Fruit fly (Drosophila melanogaster) whole organism, embryonic: ENCODE measurements around the gene CG10481.
A peak's percentile ranks its signal among the peaks of the same experiment; 100 is the strongest.

ENCODE experiments used
- Antp ChIP-seq: fragments of 200-800 bp; sonication (Bioruptor generic); optimal IDR thresholded peaks from 3 replicates; lab custom pipeline; 2016; ENCODE audit warnings: missing biosample characterization, missing genetic modification characterization
- CG11560 ChIP-seq: fragments of 200-800 bp; sonication (Bioruptor generic); IDR thresholded peaks from 3 replicates; pipeline ENCODE4 v1.3.6; 2022; ENCODE audit warnings: missing biosample characterization, missing genetic modification characterization
- CG11695 ChIP-seq: fragments of 200-800 bp; sonication (Bioruptor generic); IDR thresholded peaks from 3 replicates; pipeline ENCODE4 v1.3.6; 2022; ENCODE audit warnings: missing biosample characterization, missing genetic modification characterization
- CG12104 ChIP-seq: fragments of 200-800 bp; sonication (Bioruptor generic); optimal IDR thresholded peaks from 3 replicates; lab custom pipeline; 2016; ENCODE audit warnings: missing biosample characterization, missing genetic modification characterization
- CG14710 ChIP-seq: fragments of 200-800 bp; sonication (Bioruptor generic); optimal IDR thresholded peaks from 3 replicates; lab custom pipeline; 2019; ENCODE audit warnings: missing biosample characterization, mild to moderate bottlenecking, missing genetic modification characterization, moderate library complexity
- CG15269 ChIP-seq: fragments of 200-800 bp; sonication (Bioruptor generic); optimal IDR thresholded peaks from 2 replicates; lab custom pipeline; 2018; ENCODE audit warnings: missing biosample characterization, mild to moderate bottlenecking, missing genetic modification characterization, moderate library complexity
- CG15479 ChIP-seq: fragments of 200-800 bp; sonication (Bioruptor generic); optimal IDR thresholded peaks from 3 replicates; lab custom pipeline; 2019; ENCODE audit warnings: missing biosample characterization, mild to moderate bottlenecking, missing genetic modification characterization, moderate library complexity
- CG17186 ChIP-seq: fragments of 200-800 bp; sonication (Bioruptor generic); optimal IDR thresholded peaks from 3 replicates; lab custom pipeline; 2017; ENCODE audit warnings: missing biosample characterization, missing genetic modification reagents, missing genetic modification characterization
- CG1832 ChIP-seq: fragments of 200-800 bp; sonication (Bioruptor generic); optimal IDR thresholded peaks from 2 replicates; lab custom pipeline; 2017; ENCODE audit warnings: missing biosample characterization, mild to moderate bottlenecking, missing genetic modification characterization, inconsistent platforms
- CG18599 ChIP-seq: fragments of 200-800 bp; sonication (Bioruptor generic); optimal IDR thresholded peaks from 3 replicates; lab custom pipeline; 2017; ENCODE audit warnings: missing biosample characterization, missing genetic modification characterization, mild to moderate bottlenecking, moderate library complexity, missing genetic modification reagents
- CG18764 ChIP-seq: fragments of 200-800 bp; sonication (Bioruptor generic); optimal IDR thresholded peaks from 3 replicates; lab custom pipeline; 2016; ENCODE audit warnings: missing biosample characterization, missing genetic modification characterization
- CG2120 ChIP-seq: fragments of 200-800 bp; sonication (Bioruptor generic); optimal IDR thresholded peaks from 3 replicates; lab custom pipeline; 2016; ENCODE audit warnings: missing biosample characterization, missing genetic modification characterization
- CG4820 ChIP-seq: fragments of 200-800 bp; sonication (Bioruptor generic); optimal IDR thresholded peaks from 3 replicates; lab custom pipeline; 2016; ENCODE audit warnings: missing biosample characterization, missing genetic modification characterization
- CG6689 ChIP-seq: fragments of 200-800 bp; sonication (Bioruptor generic); IDR thresholded peaks from 2 replicates; pipeline ENCODE4 v1.3.6; 2022; ENCODE audit warnings: missing biosample characterization, missing genetic modification characterization
- CG9727 ChIP-seq: fragments of 200-800 bp; sonication (Bioruptor generic); optimal IDR thresholded peaks from 3 replicates; lab custom pipeline; 2017; ENCODE audit warnings: missing biosample characterization, mild to moderate bottlenecking, missing genetic modification characterization
- Dad ChIP-seq: fragments of 200-800 bp; sonication (Bioruptor generic); optimal IDR thresholded peaks from 3 replicates; lab custom pipeline; 2016; ENCODE audit warnings: missing biosample characterization, missing genetic modification characterization
- ERR ChIP-seq: fragments of 200-800 bp; sonication (Bioruptor generic); optimal IDR thresholded peaks from 2 replicates; lab custom pipeline; 2016; ENCODE audit warnings: missing biosample characterization, missing genetic modification characterization
- Fer3 ChIP-seq: fragments of 200-800 bp; sonication (Bioruptor generic); optimal IDR thresholded peaks from 2 replicates; lab custom pipeline; 2018; ENCODE audit warnings: missing biosample characterization, mild to moderate bottlenecking, missing genetic modification characterization, moderate library complexity
- Gug ChIP-seq: fragments of 200-800 bp; sonication (Bioruptor generic); IDR thresholded peaks from 4 replicates; pipeline ENCODE4 v1.3.6; 2022; ENCODE audit warnings: missing biosample characterization, missing genetic modification characterization
- H15 ChIP-seq: fragments of 200-800 bp; sonication (Bioruptor generic); IDR thresholded peaks from 3 replicates; pipeline ENCODE4 v1.3.6; 2022; ENCODE audit warnings: missing biosample characterization, missing genetic modification characterization
- H2.0 ChIP-seq: fragments of 200-800 bp; sonication (Bioruptor generic); IDR thresholded peaks from 2 replicates; pipeline ENCODE4 v1.3.6; 2022; ENCODE audit warnings: missing biosample characterization, missing genetic modification characterization
- HLH54F ChIP-seq: fragments of 200-800 bp; sonication (Bioruptor generic); optimal IDR thresholded peaks from 3 replicates; lab custom pipeline; 2016; ENCODE audit warnings: missing biosample characterization, missing genetic modification characterization
- Hmr ChIP-seq: fragments of 200-800 bp; sonication (Bioruptor generic); optimal IDR thresholded peaks from 3 replicates; lab custom pipeline; 2017; ENCODE audit warnings: mild to moderate bottlenecking, missing biosample characterization, missing genetic modification reagents, missing genetic modification characterization
- Jarid2 ChIP-seq: fragments of 200-800 bp; sonication (Bioruptor generic); optimal IDR thresholded peaks from 3 replicates; lab custom pipeline; 2017; ENCODE audit warnings: mild to moderate bottlenecking, missing biosample characterization, missing genetic modification reagents, missing genetic modification characterization
- NC2β ChIP-seq: fragments of 200-800 bp; sonication (Bioruptor generic); optimal IDR thresholded peaks from 2 replicates; lab custom pipeline; 2016; ENCODE audit warnings: missing biosample characterization, missing genetic modification characterization
- Rfx ChIP-seq: fragments of 200-800 bp; sonication (Bioruptor generic); IDR thresholded peaks from 2 replicates; pipeline ENCODE4 v1.3.6; 2022; ENCODE audit warnings: missing biosample characterization, missing genetic modification characterization
- Trl ChIP-seq, 3 experiments: fragments of >200 bp in 2 of 3; fragments of 200-800 bp in 1 of 3; sonication (Bioruptor generic) in 1 of 3; optimal IDR thresholded peaks; 2 replicates in 1 of 3; 3 replicates in 2 of 3; lab custom pipeline; 2016 to 2017; ENCODE audit warnings: missing biosample characterization in 1 of 3, missing genetic modification characterization in 1 of 3
- ac ChIP-seq: fragments of 200-800 bp; sonication (Bioruptor generic); optimal IDR thresholded peaks from 3 replicates; lab custom pipeline; 2017; ENCODE audit warnings: missing biosample characterization, mild to moderate bottlenecking, missing genetic modification characterization
- ash1 ChIP-seq: fragments of 200-800 bp; sonication (Bioruptor generic); optimal IDR thresholded peaks from 2 replicates; lab custom pipeline; 2018; ENCODE audit warnings: missing biosample characterization, mild to moderate bottlenecking, missing genetic modification characterization
- az2 ChIP-seq: fragments of 200-800 bp; sonication (Bioruptor generic); optimal IDR thresholded peaks from 3 replicates; lab custom pipeline; 2016; ENCODE audit warnings: missing biosample characterization, missing genetic modification characterization
- bbx ChIP-seq: fragments of 200-800 bp; sonication (Bioruptor generic); IDR thresholded peaks from 2 replicates; pipeline ENCODE4 v1.3.6; 2022; ENCODE audit warnings: missing biosample characterization, missing genetic modification characterization; ENCODE audit not compliant: partially characterized antibody
- cg ChIP-seq: fragments of 200-800 bp; sonication (Bioruptor generic); optimal IDR thresholded peaks from 3 replicates; lab custom pipeline; 2019; ENCODE audit warnings: missing biosample characterization, mild to moderate bottlenecking, missing genetic modification characterization, moderate library complexity
- crp ChIP-seq, 2 experiments: fragments of 200-800 bp; sonication (Bioruptor generic); optimal IDR thresholded peaks; 2 replicates in 1 of 2; 3 replicates in 1 of 2; lab custom pipeline; 2017; ENCODE audit warnings: missing biosample characterization in 2 of 2, missing genetic modification characterization in 2 of 2, mild to moderate bottlenecking in 1 of 2, moderate library complexity in 1 of 2
- eve ChIP-seq, 2 experiments: fragments of >200 bp; optimal IDR thresholded peaks; 2 replicates each; lab custom pipeline; 2017; ENCODE audit warnings: missing biosample characterization in 2 of 2, missing genetic modification characterization in 2 of 2
- gce ChIP-seq: fragments of 200-800 bp; sonication (Bioruptor generic); IDR thresholded peaks from 3 replicates; pipeline ENCODE4 v1.3.6; 2022; ENCODE audit warnings: missing biosample characterization, missing genetic modification characterization
- grau ChIP-seq: fragments of 200-800 bp; optimal IDR thresholded peaks from 3 replicates; lab custom pipeline; 2019; ENCODE audit warnings: missing biosample characterization, mild to moderate bottlenecking, missing genetic modification characterization, moderate library complexity
- insv ChIP-seq, 2 experiments: fragments of 200-800 bp; sonication (Bioruptor generic); optimal IDR thresholded peaks; 3 replicates each; lab custom pipeline; 2016 to 2018; ENCODE audit warnings: missing biosample characterization in 2 of 2, missing genetic modification characterization in 2 of 2
- nerfin-2 ChIP-seq: fragments of 200-800 bp; sonication (Bioruptor generic); IDR thresholded peaks from 2 replicates; pipeline ENCODE4 v1.3.6; 2022; ENCODE audit warnings: missing biosample characterization, missing genetic modification characterization; ENCODE audit not compliant: partially characterized antibody
- otp ChIP-seq: fragments of 200-800 bp; sonication (Bioruptor generic); IDR thresholded peaks from 3 replicates; pipeline ENCODE4, ENCODE4 v1.3.6; 2022; ENCODE audit warnings: missing biosample characterization, missing genetic modification characterization
- pan ChIP-seq, 4 experiments: fragments of >200 bp in 3 of 4; fragments of 200-800 bp in 1 of 4; sonication (Bioruptor generic) in 1 of 4; optimal IDR thresholded peaks in 3 of 4; IDR thresholded peaks in 1 of 4; 2 replicates each; pipeline versions ENCODE4 v1.3.6 to Lab custom; 2017 to 2022; ENCODE audit warnings: missing biosample characterization in 2 of 4, missing genetic modification characterization in 2 of 4, mixed read lengths in 1 of 4
- pnt ChIP-seq: fragments of 200-800 bp; sonication (Bioruptor generic); optimal IDR thresholded peaks from 3 replicates; lab custom pipeline; 2016; ENCODE audit warnings: missing biosample characterization, missing genetic modification characterization
- prd ChIP-seq, 3 experiments: fragments of >200 bp in 2 of 3; fragments of 200-800 bp in 1 of 3; sonication (Bioruptor generic) in 1 of 3; optimal IDR thresholded peaks in 2 of 3; IDR thresholded peaks in 1 of 3; 2 replicates in 2 of 3; 3 replicates in 1 of 3; pipeline versions ENCODE4 v1.3.6 to Lab custom; 2017 to 2022; ENCODE audit warnings: missing biosample characterization in 1 of 3, missing genetic modification characterization in 1 of 3
- row ChIP-seq: fragments of 200-800 bp; sonication (Bioruptor generic); IDR thresholded peaks from 3 replicates; pipeline ENCODE4 v1.3.6; 2022; ENCODE audit warnings: missing biosample characterization, missing genetic modification characterization
- sob ChIP-seq: fragments of 200-800 bp; sonication (Bioruptor generic); IDR thresholded peaks from 2 replicates; pipeline ENCODE4 v1.3.6; 2022; ENCODE audit warnings: missing biosample characterization, missing genetic modification characterization
- sr ChIP-seq: fragments of 200-800 bp; sonication (Bioruptor generic); IDR thresholded peaks from 3 replicates; pipeline ENCODE4 v1.3.6; 2022; ENCODE audit warnings: missing biosample characterization, missing genetic modification characterization
- tgo ChIP-seq: fragments of 200-800 bp; sonication (Bioruptor generic); IDR thresholded peaks from 3 replicates; pipeline ENCODE4 v1.3.6; 2022; ENCODE audit warnings: missing biosample characterization, missing genetic modification characterization
- zfh2 ChIP-seq: fragments of 200-800 bp; sonication (Bioruptor generic); optimal IDR thresholded peaks from 2 replicates; lab custom pipeline; 2016; ENCODE audit warnings: missing biosample characterization, missing genetic modification characterization

Gene CG10481

dm6 chr2L:19866540-19867318 is 25.6 kb downstream of the CG10481 start (continued):
- TF ChIP-seq pan (optimal IDR thresholded peaks at IDR 0.05; lab: Kevin White, UChicago) (no peak), pan (GFP tag; optimal IDR thresholded peaks at IDR 0.05 in 1 of 2, IDR thresholded peaks at IDR 0.05 in 1 of 2) (no peak), CG4820 (peak; percentile 9), CG1832 (no peak), sr (no peak), H15 (0 out of 3 replicates have a peak, but pooled peaks have one; percentile 9), CG9727 (GFP tag; lab: Kevin White, UChicago) (peak; percentile 23), insv (GFP tag; optimal IDR thresholded peaks at IDR 0.05; lab: Kevin White, UChicago) (peak in 1 of 2 experiments; percentile 7), nerfin-2 (GFP tag; lab: Robert Waterston, UW) (no peak), Jarid2 (GFP tag; lab: Kevin White, UChicago) (no peak), cg (GFP tag; lab: Kevin White, UChicago) (peak; percentile 60), CG2120 (peak; percentile 53), CG6689 (GFP tag; lab: Robert Waterston, UW) (peak; percentile 55), CG15269 (peak; percentile 50), ac (GFP tag; lab: Kevin White, UChicago) (peak; percentile 76), prd (optimal IDR thresholded peaks at IDR 0.05; lab: Kevin White, UChicago) (no peak), prd (GFP tag; IDR thresholded peaks at IDR 0.05; lab: Robert Waterston, UW) (peak; percentile 56; the same call in 2 of the 3 replicates), bbx (no peak), CG12104 (no peak), ERR (GFP tag; lab: Kevin White, UChicago) (no peak), Trl (optimal IDR thresholded peaks at IDR 0.05; lab: Kevin White, UChicago) (no peak), Trl (GFP tag; optimal IDR thresholded peaks at IDR 0.05; lab: Kevin White, UChicago) (peak; percentile 9), row (GFP tag; lab: Robert Waterston, UW) (peak; percentile 46), pnt (peak; percentile 58), tgo (GFP tag; lab: Robert Waterston, UW) (peak; percentile 15; the same call in 1 of the 3 replicates), CG18764 (GFP tag; lab: Kevin White, UChicago) (peak; percentile 4), zfh2 (GFP tag; lab: Kevin White, UChicago) (peak; percentile 28), gce (GFP tag; lab: Robert Waterston, UW) (no peak), Rfx (GFP tag; lab: Robert Waterston, UW) (peak; percentile 44; the same call in 1 of the 2 replicates), Hmr (GFP tag; lab: Kevin White, UChicago) (peak; percentile 35), Dad (GFP tag; lab: Kevin White, UChicago) (no peak), eve (GFP tag; optimal IDR thresholded peaks at IDR 0.05; lab: Kevin White, UChicago) (peak in 1 of 2 experiments; percentile 75), H2.0 (no peak), CG15479 (GFP tag; lab: Kevin White, UChicago) (peak; percentile 85), CG11560 (tag; lab: Robert Waterston, UW) (no peak), grau (tag; lab: Kevin White, UChicago) (peak; percentile 64), sob (GFP tag; lab: Robert Waterston, UW) (no peak), CG17186 (peak; percentile 11), CG14710 (tag; lab: Kevin White, UChicago) (peak; percentile 47), Gug (GFP tag; lab: Robert Waterston, UW) (0 out of 4 replicates have a peak, but pooled peaks have one; percentile 13), CG18599 (peak; percentile 30), ash1 (GFP tag; lab: Kevin White, UChicago) (no peak), Fer3 (tag; lab: Kevin White, UChicago) (peak; percentile 14), crp (GFP tag; optimal IDR thresholded peaks at IDR 0.05; lab: Kevin White, UChicago) (no peak), HLH54F (GFP tag; lab: Kevin White, UChicago) (peak; percentile 27), otp (no peak), CG11695 (no peak), NC2β (GFP tag; lab: Kevin White, UChicago) (no peak), Antp (GFP tag; lab: Kevin White, UChicago) (peak; percentile 41), az2 (GFP tag; lab: Kevin White, UChicago) (peak; percentile 41)
